Worm (Caenorhabditis elegans) whole organism, young adult: ENCODE data around the gene R09H10.2.

ENCODE experiments used
- B0035.1 ChIP-seq: sonication (generic microtip); optimal IDR thresholded peaks from 2 replicates; lab custom pipeline; 2016; ENCODE audit warnings: missing genetic modification characterization, mild to moderate bottlenecking, missing compliant biosample characterization, missing genotype, missing genetic modification reagents
- B0261.1 ChIP-seq: sonication (generic microtip); optimal IDR thresholded peaks from 2 replicates; lab custom pipeline; 2016; ENCODE audit warnings: mild to moderate bottlenecking, missing genetic modification characterization, moderate library complexity, missing compliant biosample characterization
- F37B4.10 ChIP-seq: fragments of 200-800 bp; sonication (Bioruptor generic); IDR thresholded peaks from 2 replicates; pipeline ENCODE4 v1.3.6; 2022; ENCODE audit warnings: missing genetic modification characterization, missing compliant biosample characterization
- Y56A3A.18 ChIP-seq: fragments of 200-800 bp; sonication (Bioruptor generic); IDR thresholded peaks from 2 replicates; pipeline ENCODE4 v1.3.6; 2022; ENCODE audit warnings: missing genetic modification reagents, missing genetic modification characterization, missing compliant biosample characterization
- aptf-2 ChIP-seq: fragments of 200-800 bp; sonication (Bioruptor generic); conservative IDR thresholded peaks from 2 replicates; pipeline ENCODE4 v1.3.6; 2022; ENCODE audit warnings: missing genetic modification reagents, missing genetic modification characterization, missing compliant biosample characterization
- ekl-4 ChIP-seq: fragments of 200-800 bp; sonication (Bioruptor generic); IDR thresholded peaks from 2 replicates; pipeline ENCODE4 v1.3.6; 2022; ENCODE audit warnings: missing genetic modification reagents, missing genetic modification characterization, missing compliant biosample characterization
- ets-4 ChIP-seq: fragments of 200-800 bp; sonication (Bioruptor generic); optimal IDR thresholded peaks from 2 replicates; lab custom pipeline; 2018; ENCODE audit warnings: mild to moderate bottlenecking, missing genetic modification characterization, missing compliant biosample characterization
- hrde-1 ChIP-seq: sonication (generic microtip); optimal IDR thresholded peaks from 2 replicates; lab custom pipeline; 2016; ENCODE audit warnings: missing genetic modification characterization, mild to moderate bottlenecking, missing compliant biosample characterization, moderate library complexity, missing genotype, missing genetic modification reagents, borderline replicate concordance
- let-526 ChIP-seq: fragments of 200-800 bp; sonication (Bioruptor generic); IDR thresholded peaks from 2 replicates; pipeline ENCODE4 v1.3.6; 2022; ENCODE audit warnings: missing genetic modification reagents, missing genetic modification characterization, missing compliant biosample characterization
- tbp1 ChIP-seq: fragments of 200-800 bp; sonication (Bioruptor generic); optimal IDR thresholded peaks from 2 replicates; lab custom pipeline; 2018; ENCODE audit warnings: mild to moderate bottlenecking, missing genetic modification characterization, missing compliant biosample characterization
- unc-130 ChIP-seq: sonication (generic microtip); optimal IDR thresholded peaks from 2 replicates; lab custom pipeline; 2016; ENCODE audit warnings: missing genetic modification reagents, missing genetic modification characterization, missing compliant biosample characterization
- ztf-3 ChIP-seq: fragments of 200-800 bp; sonication (Bioruptor generic); optimal IDR thresholded peaks from 2 replicates; lab custom pipeline; 2018; ENCODE audit warnings: mild to moderate bottlenecking, missing genetic modification characterization, missing compliant biosample characterization

ce11 chrIV:10578367-10578766 lies 24.4 kb upstream of the R09H10.2 start, which contains the start of gene lgc-43:
- no peak for TF ChIP-seq unc-130
- no peak for TF ChIP-seq ets-4 (GFP tag; lab: Kevin White, UChicago)
- TF ChIP-seq B0261.1 (tag; lab: Kevin White, UChicago) = no peak
- TF ChIP-seq let-526 (GFP tag; lab: Robert Waterston, UW) = no peak
- no peak for TF ChIP-seq ekl-4 (GFP tag; lab: Robert Waterston, UW)
- no peak for TF ChIP-seq B0035.1
- no peak for TF ChIP-seq aptf-2 (GFP tag; lab: Robert Waterston, UW)
- TF ChIP-seq F37B4.10 = no peak
- no peak for TF ChIP-seq ztf-3
- no peak for TF ChIP-seq hrde-1 (tag; lab: Kevin White, UChicago)
- no peak for TF ChIP-seq tbp1 (GFP tag; lab: Kevin White, UChicago)
- TF ChIP-seq Y56A3A.18 (GFP tag; lab: Robert Waterston, UW) = no peak
